Fruit fly (Drosophila melanogaster) whole organism, pupa: ENCODE results near the gene Vps37B.

Source experiments
- CG10348 ChIP-seq: fragments of 200-800 bp; sonication (Bioruptor generic); IDR thresholded peaks from 2 replicates; pipeline ENCODE4 v1.3.6; 2022; ENCODE audit warnings: missing biosample characterization, missing genetic modification characterization
- CG12605 ChIP-seq: fragments of 200-800 bp; sonication (Bioruptor generic); IDR thresholded peaks from 2 replicates; pipeline ENCODE4 v1.3.6; 2022; ENCODE audit warnings: missing biosample characterization, missing genetic modification characterization
- CG13204 ChIP-seq: fragments of 200-800 bp; sonication (Bioruptor generic); optimal IDR thresholded peaks from 2 replicates; lab custom pipeline; 2018; ENCODE audit warnings: missing biosample characterization, mild to moderate bottlenecking, missing genetic modification characterization, moderate library complexity
- CG14655 ChIP-seq: fragments of 200-800 bp; sonication (Bioruptor generic); optimal IDR thresholded peaks from 3 replicates; lab custom pipeline; 2017; ENCODE audit warnings: mild to moderate bottlenecking, missing biosample characterization, missing genetic modification reagents, missing genetic modification characterization
- CG15710 ChIP-seq: fragments of 200-800 bp; sonication (Bioruptor generic); optimal IDR thresholded peaks from 2 replicates; lab custom pipeline; 2018; ENCODE audit warnings: missing biosample characterization, mild to moderate bottlenecking, missing genetic modification characterization, moderate library complexity
- CG17806 ChIP-seq: fragments of 200-800 bp; sonication (Bioruptor generic); optimal IDR thresholded peaks from 2 replicates; lab custom pipeline; 2018; ENCODE audit warnings: missing biosample characterization, mild to moderate bottlenecking, missing genetic modification characterization, moderate library complexity
- CG32121 ChIP-seq: fragments of 200-800 bp; sonication (Bioruptor generic); IDR thresholded peaks from 2 replicates; pipeline ENCODE4 v1.3.6; 2022; ENCODE audit warnings: missing biosample characterization, missing genetic modification characterization
- CG34367 ChIP-seq: fragments of 200-800 bp; sonication (Bioruptor generic); optimal IDR thresholded peaks from 2 replicates; lab custom pipeline; 2018; ENCODE audit warnings: missing biosample characterization, mild to moderate bottlenecking, missing genetic modification characterization
- CG4496 ChIP-seq: fragments of 200-800 bp; sonication (Bioruptor generic); IDR thresholded peaks from 3 replicates; pipeline ENCODE4 v1.3.6; 2022; ENCODE audit warnings: missing biosample characterization, missing genetic modification characterization
- CG8159 ChIP-seq: fragments of 200-800 bp; sonication (Bioruptor generic); optimal IDR thresholded peaks from 3 replicates; lab custom pipeline; 2018; ENCODE audit warnings: missing biosample characterization, mild to moderate bottlenecking, missing genetic modification characterization, moderate library complexity
- CG8301 ChIP-seq: fragments of 200-800 bp; sonication (Bioruptor generic); optimal IDR thresholded peaks from 2 replicates; lab custom pipeline; 2018; ENCODE audit warnings: missing biosample characterization, mild to moderate bottlenecking, missing genetic modification characterization
- CG9948 ChIP-seq: fragments of 200-800 bp; sonication (Bioruptor generic); optimal IDR thresholded peaks from 2 replicates; lab custom pipeline; 2018; ENCODE audit warnings: missing biosample characterization, mild to moderate bottlenecking, missing genetic modification characterization, moderate library complexity
- D1 ChIP-seq: fragments of 200-800 bp; sonication (Bioruptor generic); optimal IDR thresholded peaks from 2 replicates; lab custom pipeline; 2018; ENCODE audit warnings: missing biosample characterization, mild to moderate bottlenecking, missing genetic modification characterization, moderate library complexity
- EcR ChIP-seq: fragments of 200-800 bp; sonication (Bioruptor generic); optimal IDR thresholded peaks from 3 replicates; lab custom pipeline; 2019; ENCODE audit warnings: missing biosample characterization, missing genetic modification characterization, mild to moderate bottlenecking, moderate library complexity, missing genetic modification reagents
- Ets98B ChIP-seq: fragments of 200-800 bp; sonication (Bioruptor generic); IDR thresholded peaks from 2 replicates; pipeline ENCODE4 v1.3.6; 2022; ENCODE audit warnings: missing biosample characterization, missing genetic modification characterization
- Pif1A ChIP-seq: fragments of 200-800 bp; sonication (Bioruptor generic); optimal IDR thresholded peaks from 3 replicates; lab custom pipeline; 2016; ENCODE audit warnings: missing biosample characterization, missing genetic modification characterization
- Pif1B ChIP-seq: fragments of 200-800 bp; sonication (Bioruptor generic); optimal IDR thresholded peaks from 3 replicates; lab custom pipeline; 2016; ENCODE audit warnings: missing biosample characterization, missing genetic modification characterization
- Snoo ChIP-seq: fragments of 200-800 bp; sonication (Bioruptor generic); optimal IDR thresholded peaks from 3 replicates; lab custom pipeline; 2017; ENCODE audit warnings: missing biosample characterization, mild to moderate bottlenecking, missing genetic modification characterization, inconsistent platforms
- fd96Ca ChIP-seq: fragments of 200-800 bp; sonication (Bioruptor generic); IDR thresholded peaks from 3 replicates; pipeline ENCODE4 v1.3.6; 2022; ENCODE audit warnings: missing biosample characterization, missing genetic modification characterization
- gl ChIP-seq: fragments of 200-800 bp; sonication (Bioruptor generic); optimal IDR thresholded peaks from 2 replicates; lab custom pipeline; 2018; ENCODE audit warnings: missing biosample characterization, mild to moderate bottlenecking, missing genetic modification characterization
- rn ChIP-seq: fragments of 200-800 bp; sonication (Bioruptor generic); IDR thresholded peaks from 2 replicates; pipeline ENCODE4 v1.3.6; 2022; ENCODE audit warnings: missing biosample characterization, missing genetic modification characterization

The Vps37B gene

dm6 chr3R:5251243-5251865 is 25.4 kb downstream of the Vps37B start, which contains the start of gene CtsF:
TSS of gene CtsF (minus strand) at chr3R:5251745.
- no peak for TF ChIP-seq Pif1A
- TF ChIP-seq fd96Ca, result no peak
- peak; percentile 30; the same call in 1 of the 2 replicates for TF ChIP-seq Ets98B (GFP tag; lab: Robert Waterston, UW)
- peak; percentile 26 for TF ChIP-seq EcR (GFP tag; lab: Kevin White, UChicago)
- TF ChIP-seq CG8159, result peak; percentile 29
- TF ChIP-seq CG12605 (GFP tag; lab: Robert Waterston, UW), result peak; percentile 39; the same call in 1 of the 2 replicates
- peak; percentile 30 for TF ChIP-seq CG13204 (GFP tag; lab: Kevin White, UChicago)
- TF ChIP-seq CG4496 (GFP tag; lab: Robert Waterston, UW), result peak; percentile 57
- TF ChIP-seq CG32121 (GFP tag; lab: Robert Waterston, UW), result peak; percentile 26; the same call in 1 of the 2 replicates
- TF ChIP-seq CG34367, result no peak

dm6 chr3R:5252853-5253252 is 26.9 kb downstream of the Vps37B start, which contains the start of gene CG1113:
TSS of gene CG1113 (plus strand) at chr3R:5253153.
- TF ChIP-seq EcR (GFP tag; lab: Kevin White, UChicago), result no peak
- no peak for TF ChIP-seq CG32121 (GFP tag; lab: Robert Waterston, UW)
- no peak for TF ChIP-seq CG17806 (tag; lab: Kevin White, UChicago)
- TF ChIP-seq Snoo (tag; lab: Kevin White, UChicago), result no peak
- no peak for TF ChIP-seq fd96Ca
- TF ChIP-seq CG10348 (GFP tag; lab: Robert Waterston, UW), result no peak
- no peak for TF ChIP-seq CG8301
- TF ChIP-seq, all 21 proteins: peak for 0

dm6 chr3R:5256462-5257146 is 30.6 kb downstream of the Vps37B start, which contains the start of the genes Enoph and Hph:
TSS of gene Enoph (minus strand) at chr3R:5256681.
TSS of gene Hph (plus strand) at chr3R:5257037.
- TF ChIP-seq Pif1A (peak; percentile 31), EcR (GFP tag; lab: Kevin White, UChicago) (no peak), CG10348 (GFP tag; lab: Robert Waterston, UW) (no peak), CG14655 (GFP tag; lab: Kevin White, UChicago) (no peak), Ets98B (GFP tag; lab: Robert Waterston, UW) (no peak), CG4496 (GFP tag; lab: Robert Waterston, UW) (peak; percentile 73), CG32121 (GFP tag; lab: Robert Waterston, UW) (0 out of 2 replicates have a peak, but pooled peaks have one; percentile 25), CG17806 (tag; lab: Kevin White, UChicago) (peak; percentile 58), fd96Ca (peak; percentile 78), CG8159 (peak; percentile 63), Snoo (tag; lab: Kevin White, UChicago) (peak; percentile 52), rn (GFP tag; lab: Robert Waterston, UW) (no peak), CG8301 (peak; percentile 50), CG34367 (peak; percentile 52), D1 (tag; lab: Kevin White, UChicago) (no peak), Pif1B (GFP tag; lab: Kevin White, UChicago) (peak; percentile 54), CG12605 (GFP tag; lab: Robert Waterston, UW) (0 out of 2 replicates have a peak, but pooled peaks have one; percentile 9), CG13204 (GFP tag; lab: Kevin White, UChicago) (no peak), CG15710 (tag; lab: Kevin White, UChicago) (peak; percentile 69), gl (tag; lab: Kevin White, UChicago) (no peak), CG9948 (tag; lab: Kevin White, UChicago) (peak; percentile 46)

DNA sequence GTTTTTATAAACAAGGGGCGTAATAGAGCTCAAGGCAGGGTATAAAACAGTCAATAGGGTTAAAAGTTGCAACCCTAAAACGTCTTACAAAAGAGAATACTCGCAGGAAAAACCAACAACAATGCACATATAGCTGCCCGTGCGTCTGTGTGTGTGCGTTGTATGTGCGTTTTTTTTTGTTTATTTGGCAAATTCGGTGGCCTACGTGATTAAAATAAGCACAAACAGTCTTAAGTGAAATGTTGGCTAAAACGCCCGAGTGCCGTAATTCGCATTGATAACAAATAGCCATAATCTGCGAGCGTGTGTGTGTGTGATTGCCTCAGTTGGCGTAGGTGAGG is 31.2 kb downstream of the Vps37B start:
- peak; percentile 14; the same call in 1 of the 3 replicates for TF ChIP-seq CG4496 (GFP tag; lab: Robert Waterston, UW)
- no peak for TF ChIP-seq CG14655 (GFP tag; lab: Kevin White, UChicago)

dm6 chr3R:5261262-5261661 is 35.3 kb downstream of the Vps37B start:
- TF ChIP-seq Ets98B (GFP tag; lab: Robert Waterston, UW) (no peak), CG15710 (tag; lab: Kevin White, UChicago) (no peak), CG13204 (GFP tag; lab: Kevin White, UChicago) (no peak), CG8301 (no peak), Snoo (tag; lab: Kevin White, UChicago) (no peak), D1 (tag; lab: Kevin White, UChicago) (no peak), rn (GFP tag; lab: Robert Waterston, UW) (no peak), CG9948 (tag; lab: Kevin White, UChicago) (no peak), Pif1B (GFP tag; lab: Kevin White, UChicago) (no peak), EcR (GFP tag; lab: Kevin White, UChicago) (no peak), gl (tag; lab: Kevin White, UChicago) (no peak), CG12605 (GFP tag; lab: Robert Waterston, UW) (no peak), CG34367 (no peak), fd96Ca (no peak), CG32121 (GFP tag; lab: Robert Waterston, UW) (no peak), CG4496 (GFP tag; lab: Robert Waterston, UW) (no peak)
